Fruit fly (Drosophila melanogaster) whole organism, embryonic: ENCODE results near the gene Cdc42.

Source experiments
- B-H2 ChIP-seq: fragments of 200-800 bp; sonication (Bioruptor generic); optimal IDR thresholded peaks from 2 replicates; lab custom pipeline; 2018; ENCODE audit warnings: missing biosample characterization, mild to moderate bottlenecking, missing genetic modification characterization
- Blimp-1 ChIP-seq: fragments of 200-800 bp; sonication (Bioruptor generic); optimal IDR thresholded peaks from 3 replicates; lab custom pipeline; 2018; ENCODE audit warnings: missing biosample characterization, missing genetic modification characterization, mild to moderate bottlenecking, moderate library complexity, missing genetic modification reagents
- CG10366 ChIP-seq: fragments of 200-800 bp; sonication (Bioruptor generic); IDR thresholded peaks from 2 replicates; pipeline ENCODE4 v1.3.6; 2022; ENCODE audit warnings: missing biosample characterization, missing genetic modification characterization
- CG10565 ChIP-seq: fragments of 200-800 bp; sonication (Bioruptor generic); optimal IDR thresholded peaks from 3 replicates; lab custom pipeline; 2016; ENCODE audit warnings: missing biosample characterization, mild to moderate bottlenecking, missing genetic modification characterization
- CG12104 ChIP-seq: fragments of 200-800 bp; sonication (Bioruptor generic); optimal IDR thresholded peaks from 3 replicates; lab custom pipeline; 2016; ENCODE audit warnings: missing biosample characterization, missing genetic modification characterization
- CG12299 ChIP-seq: fragments of 200-800 bp; sonication (Bioruptor generic); optimal IDR thresholded peaks from 2 replicates; lab custom pipeline; 2018; ENCODE audit warnings: missing biosample characterization, mild to moderate bottlenecking, missing genetic modification characterization
- CG15073 ChIP-seq: fragments of 200-800 bp; sonication (Bioruptor generic); optimal IDR thresholded peaks from 2 replicates; lab custom pipeline; 2016; ENCODE audit warnings: missing biosample characterization, missing genetic modification characterization
- CG1647 ChIP-seq: fragments of 200-800 bp; sonication (Bioruptor generic); optimal IDR thresholded peaks from 3 replicates; lab custom pipeline; 2016; ENCODE audit warnings: missing biosample characterization, missing genetic modification characterization
- CG17328 ChIP-seq: fragments of 200-800 bp; sonication (Bioruptor generic); IDR thresholded peaks from 2 replicates; pipeline ENCODE4 v1.3.6; 2022; ENCODE audit warnings: missing biosample characterization, missing genetic modification characterization
- CG18011 ChIP-seq: fragments of 200-800 bp; sonication (Bioruptor generic); optimal IDR thresholded peaks from 2 replicates; lab custom pipeline; 2017; ENCODE audit warnings: missing biosample characterization, missing genetic modification characterization, mild to moderate bottlenecking, moderate library complexity, missing genotype
- CG1832 ChIP-seq: fragments of 200-800 bp; sonication (Bioruptor generic); optimal IDR thresholded peaks from 2 replicates; lab custom pipeline; 2017; ENCODE audit warnings: missing biosample characterization, mild to moderate bottlenecking, missing genetic modification characterization, inconsistent platforms
- CG30431 ChIP-seq: fragments of 200-800 bp; sonication (Bioruptor generic); optimal IDR thresholded peaks from 2 replicates; lab custom pipeline; 2017; ENCODE audit warnings: missing biosample characterization, missing genetic modification characterization
- CG5953 ChIP-seq: fragments of 200-800 bp; sonication (Bioruptor generic); IDR thresholded peaks from 2 replicates; pipeline ENCODE4 v1.3.6; 2022; ENCODE audit warnings: missing biosample characterization, missing genetic modification characterization
- CG6683 ChIP-seq: fragments of 200-800 bp; sonication (Bioruptor generic); optimal IDR thresholded peaks from 2 replicates; lab custom pipeline; 2017; ENCODE audit warnings: missing biosample characterization, mild to moderate bottlenecking, missing genetic modification characterization, missing genetic modification reagents
- D19A ChIP-seq: fragments of 200-800 bp; optimal IDR thresholded peaks from 3 replicates; lab custom pipeline; 2019; ENCODE audit warnings: missing biosample characterization, mild to moderate bottlenecking, missing genetic modification characterization, moderate library complexity
- Doc3 ChIP-seq: fragments of 200-800 bp; sonication (Bioruptor generic); IDR thresholded peaks from 3 replicates; pipeline ENCODE4 v1.3.6; 2022; ENCODE audit warnings: missing biosample characterization, missing genetic modification characterization; ENCODE audit not compliant: partially characterized antibody
- E2f2 ChIP-seq: fragments of 200-800 bp; sonication (Bioruptor generic); IDR thresholded peaks from 2 replicates; pipeline ENCODE4 v1.3.6; 2022; ENCODE audit warnings: missing biosample characterization, missing genetic modification characterization
- Hmx ChIP-seq: fragments of 200-800 bp; sonication (Bioruptor generic); optimal IDR thresholded peaks from 2 replicates; lab custom pipeline; 2016; ENCODE audit warnings: missing biosample characterization, missing genetic modification characterization
- MBD-R2 ChIP-seq: fragments of 200-800 bp; sonication (Bioruptor generic); IDR thresholded peaks from 2 replicates; pipeline ENCODE4 v1.3.6; 2022; ENCODE audit warnings: missing biosample characterization, missing genetic modification characterization
- Mes4 ChIP-seq: fragments of 200-800 bp; sonication (Bioruptor generic); optimal IDR thresholded peaks from 2 replicates; lab custom pipeline; 2016; ENCODE audit warnings: missing biosample characterization, missing genetic modification characterization
- Nf-YA ChIP-seq: fragments of 200-800 bp; sonication (Bioruptor generic); IDR thresholded peaks from 2 replicates; pipeline ENCODE4 v1.3.6; 2022; ENCODE audit warnings: missing biosample characterization, missing genetic modification characterization
- TFAM ChIP-seq: fragments of 200-800 bp; sonication (Bioruptor generic); optimal IDR thresholded peaks from 2 replicates; lab custom pipeline; 2017; ENCODE audit warnings: missing biosample characterization, missing genetic modification characterization, inconsistent platforms
- amos ChIP-seq: fragments of 200-800 bp; sonication (Bioruptor generic); IDR thresholded peaks from 2 replicates; pipeline ENCODE4 v1.3.6; 2022; ENCODE audit warnings: missing biosample characterization, missing genetic modification characterization; ENCODE audit not compliant: partially characterized antibody
- ara ChIP-seq: fragments of 200-800 bp; sonication (Bioruptor generic); IDR thresholded peaks from 2 replicates; pipeline ENCODE4 v1.3.6; 2022; ENCODE audit warnings: missing biosample characterization, missing genetic modification characterization
- chinmo ChIP-seq: fragments of 200-800 bp; sonication (Bioruptor generic); IDR thresholded peaks from 4 replicates; pipeline ENCODE4 v1.3.6; 2022; ENCODE audit warnings: missing biosample characterization, missing genetic modification characterization; ENCODE audit not compliant: partially characterized antibody
- hbn ChIP-seq: fragments of 200-800 bp; sonication (Bioruptor generic); IDR thresholded peaks from 2 replicates; pipeline ENCODE4 v1.3.6; 2022; ENCODE audit warnings: missing biosample characterization, missing genetic modification characterization; ENCODE audit not compliant: partially characterized antibody
- lola ChIP-seq, 3 experiments: fragments of >200 bp in 2 of 3; fragments of 200-800 bp in 1 of 3; sonication (Bioruptor generic) in 1 of 3; optimal IDR thresholded peaks; 2 replicates each; lab custom pipeline; 2017 to 2019; ENCODE audit warnings: missing biosample characterization in 3 of 3, missing genetic modification characterization in 3 of 3, mild to moderate bottlenecking in 1 of 3, moderate library complexity in 1 of 3
- lov ChIP-seq, 2 experiments: fragments of 200-800 bp in 1 of 2; fragments of >200 bp in 1 of 2; sonication (Bioruptor generic) in 1 of 2; IDR thresholded peaks in 1 of 2; optimal IDR thresholded peaks in 1 of 2; 2 replicates in 1 of 2; 3 replicates in 1 of 2; pipeline versions ENCODE4 v1.3.6 to Lab custom; 2017 to 2022; ENCODE audit warnings: missing biosample characterization in 1 of 2, missing genetic modification characterization in 1 of 2
- onecut ChIP-seq: fragments of 200-800 bp; sonication (Bioruptor generic); IDR thresholded peaks from 2 replicates; pipeline ENCODE4 v1.3.6; 2022; ENCODE audit warnings: missing biosample characterization, missing genetic modification characterization
- pan ChIP-seq, 4 experiments: fragments of >200 bp in 3 of 4; fragments of 200-800 bp in 1 of 4; sonication (Bioruptor generic) in 1 of 4; optimal IDR thresholded peaks in 3 of 4; IDR thresholded peaks in 1 of 4; 2 replicates each; pipeline versions ENCODE4 v1.3.6 to Lab custom; 2017 to 2022; ENCODE audit warnings: missing biosample characterization in 2 of 4, missing genetic modification characterization in 2 of 4, mixed read lengths in 1 of 4
- pb ChIP-seq: fragments of 200-800 bp; sonication (Bioruptor generic); optimal IDR thresholded peaks from 3 replicates; lab custom pipeline; 2016; ENCODE audit warnings: missing biosample characterization, missing genetic modification characterization
- phol ChIP-seq: fragments of 200-800 bp; sonication (Bioruptor generic); optimal IDR thresholded peaks from 3 replicates; lab custom pipeline; 2018; ENCODE audit warnings: missing biosample characterization, mild to moderate bottlenecking, missing genetic modification characterization, moderate library complexity
- pita ChIP-seq: fragments of 200-800 bp; sonication (Bioruptor generic); optimal IDR thresholded peaks from 2 replicates; lab custom pipeline; 2017; ENCODE audit warnings: missing biosample characterization, mild to moderate bottlenecking, missing genetic modification characterization
- psq ChIP-seq: fragments of 200-800 bp; sonication (Bioruptor generic); optimal IDR thresholded peaks from 2 replicates; lab custom pipeline; 2017; ENCODE audit warnings: missing biosample characterization, missing genetic modification characterization
- run ChIP-seq: fragments of 200-800 bp; sonication (Bioruptor generic); optimal IDR thresholded peaks from 3 replicates; lab custom pipeline; 2018; ENCODE audit warnings: missing biosample characterization, mild to moderate bottlenecking, missing genetic modification characterization
- schlank ChIP-seq: fragments of 200-800 bp; sonication (Bioruptor generic); optimal IDR thresholded peaks from 2 replicates; lab custom pipeline; 2018; ENCODE audit warnings: missing biosample characterization, mild to moderate bottlenecking, missing genetic modification characterization
- scrt ChIP-seq: fragments of 200-800 bp; sonication (Bioruptor generic); optimal IDR thresholded peaks from 2 replicates; lab custom pipeline; 2018; ENCODE audit warnings: missing biosample characterization, mild to moderate bottlenecking, missing genetic modification characterization, moderate library complexity
- sd ChIP-seq: fragments of 200-800 bp; sonication (Bioruptor generic); optimal IDR thresholded peaks from 3 replicates; lab custom pipeline; 2018; ENCODE audit warnings: missing biosample characterization, mild to moderate bottlenecking, missing genetic modification characterization, moderate library complexity
- sim ChIP-seq: fragments of 200-800 bp; sonication (Bioruptor generic); IDR thresholded peaks from 2 replicates; pipeline ENCODE4 v1.3.6; 2022; ENCODE audit warnings: missing biosample characterization, missing genetic modification characterization
- slbo ChIP-seq: fragments of 200-800 bp; sonication (Bioruptor generic); IDR thresholded peaks from 2 replicates; pipeline ENCODE4 v1.3.6; 2022; ENCODE audit warnings: missing biosample characterization, missing genetic modification characterization
- slou ChIP-seq: fragments of 200-800 bp; sonication (Bioruptor generic); optimal IDR thresholded peaks from 3 replicates; lab custom pipeline; 2016; ENCODE audit warnings: missing biosample characterization, missing genetic modification characterization
- sqz ChIP-seq: fragments of 200-800 bp; sonication (Bioruptor generic); optimal IDR thresholded peaks from 3 replicates; lab custom pipeline; 2018; ENCODE audit warnings: missing biosample characterization, mild to moderate bottlenecking, missing genetic modification characterization
- ssp ChIP-seq: fragments of 200-800 bp; sonication (Bioruptor generic); IDR thresholded peaks from 2 replicates; pipeline ENCODE4 v1.3.6; 2022; ENCODE audit warnings: missing biosample characterization, missing genetic modification characterization
- tna ChIP-seq: fragments of 200-800 bp; sonication (Bioruptor generic); IDR thresholded peaks from 2 replicates; pipeline ENCODE4 v1.3.6; 2022; ENCODE audit warnings: missing biosample characterization, missing genetic modification characterization; ENCODE audit not compliant: partially characterized antibody
- vfl ChIP-seq: fragments of 200-800 bp; sonication (Bioruptor generic); optimal IDR thresholded peaks from 2 replicates; lab custom pipeline; 2016; ENCODE audit warnings: missing biosample characterization, missing genetic modification characterization
- vnd ChIP-seq: fragments of 200-800 bp; sonication (Bioruptor generic); IDR thresholded peaks from 3 replicates; pipeline ENCODE4 v1.3.6; 2022; ENCODE audit warnings: missing biosample characterization, missing genetic modification characterization; ENCODE audit not compliant: partially characterized antibody
- wdn ChIP-seq: fragments of 200-800 bp; sonication (Bioruptor generic); IDR thresholded peaks from 2 replicates; pipeline ENCODE4 v1.3.6; 2022; ENCODE audit warnings: missing biosample characterization, missing genetic modification characterization
- zen ChIP-seq: fragments of 200-800 bp; sonication (Bioruptor generic); optimal IDR thresholded peaks from 3 replicates; lab custom pipeline; 2018; ENCODE audit warnings: missing biosample characterization, mild to moderate bottlenecking, missing genetic modification characterization, moderate library complexity

Gene Cdc42

DNA sequence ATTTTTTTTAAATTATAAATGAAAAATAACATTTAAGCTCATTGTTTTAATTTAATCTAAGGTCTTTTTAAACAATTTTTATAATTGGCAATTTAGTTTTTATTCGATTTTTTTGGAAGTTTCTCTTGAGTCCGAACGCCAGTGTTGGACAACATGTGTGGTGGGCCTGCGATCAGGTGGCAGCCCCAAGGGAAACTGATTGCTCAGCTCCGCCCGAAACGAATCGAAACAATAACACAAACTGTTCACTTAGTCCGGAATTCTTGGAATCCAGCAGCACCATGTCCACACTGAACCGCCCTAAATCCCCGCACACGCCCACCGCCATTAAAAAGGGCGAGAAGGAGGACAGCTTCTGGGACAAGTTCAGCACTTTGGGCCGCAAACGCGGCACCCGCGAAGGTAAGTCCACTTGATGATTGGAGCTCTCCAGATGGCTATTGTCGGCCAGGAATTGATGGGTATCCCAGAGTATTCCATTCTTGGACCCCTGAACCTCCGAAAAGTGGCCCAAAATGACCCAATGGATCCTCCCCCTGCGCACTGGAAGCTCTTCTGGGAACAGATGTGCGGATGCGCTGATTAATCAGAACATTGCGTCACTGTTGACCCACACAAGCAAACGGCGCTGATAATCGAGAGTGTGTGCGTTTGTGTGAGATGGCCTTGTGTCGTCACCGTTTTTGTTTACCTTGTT, 49.2 kb downstream of the Cdc42 start, which contains the start of gene parvin (continued):
- TF ChIP-seq ara (GFP tag; lab: Robert Waterston, UW) = no peak
- TF ChIP-seq D19A (tag; lab: Kevin White, UChicago) = no peak
- TF ChIP-seq Hmx (GFP tag; lab: Kevin White, UChicago) = no peak
- TF ChIP-seq lola (GFP tag; optimal IDR thresholded peaks at IDR 0.05; lab: Kevin White, UChicago) = no peak
- TF ChIP-seq chinmo (GFP tag; lab: Robert Waterston, UW) = no peak
- TF ChIP-seq wdn (GFP tag; lab: Robert Waterston, UW) = no peak
- TF ChIP-seq amos (GFP tag; lab: Robert Waterston, UW) = peak; percentile 32; the same call in 1 of the 2 replicates
- TF ChIP-seq phol (tag; lab: Kevin White, UChicago) = peak; percentile 1
- no peak for TF ChIP-seq schlank (tag; lab: Kevin White, UChicago)
- no peak for TF ChIP-seq hbn
- TF ChIP-seq MBD-R2 (GFP tag; lab: Robert Waterston, UW) = peak; percentile 35; the same call in 1 of the 2 replicates
- no peak; the same call in 2 of the 3 replicates for TF ChIP-seq Doc3 (GFP tag; lab: Robert Waterston, UW)
- no peak for TF ChIP-seq Mes4 (GFP tag; lab: Kevin White, UChicago)
- no peak for TF ChIP-seq CG30431 (GFP tag; lab: Kevin White, UChicago)
- no peak for TF ChIP-seq psq (GFP tag; lab: Kevin White, UChicago)
- peak; percentile 33 for TF ChIP-seq sd
- no peak for TF ChIP-seq zen (tag; lab: Kevin White, UChicago)
- no peak for TF ChIP-seq B-H2
- no peak for TF ChIP-seq sqz
- no peak for TF ChIP-seq CG12299 (tag; lab: Kevin White, UChicago)
- no peak for TF ChIP-seq ssp
- TF ChIP-seq pita (GFP tag; lab: Kevin White, UChicago) = no peak
- TF ChIP-seq pb (GFP tag; lab: Kevin White, UChicago) = no peak
- TF ChIP-seq CG5953 (GFP tag; lab: Robert Waterston, UW) = no peak
- TF ChIP-seq scrt (GFP tag; lab: Kevin White, UChicago) = no peak
- TF ChIP-seq Blimp-1 (GFP tag; lab: Kevin White, UChicago) = no peak
- TF ChIP-seq CG12104 (GFP tag; lab: Kevin White, UChicago) = no peak
- no peak for TF ChIP-seq sim (GFP tag; lab: Robert Waterston, UW)
- no peak for TF ChIP-seq slbo (GFP tag; lab: Robert Waterston, UW)
- no peak for TF ChIP-seq CG17328 (GFP tag; lab: Robert Waterston, UW)
- no peak for TF ChIP-seq TFAM (GFP tag; lab: Kevin White, UChicago)
- no peak for TF ChIP-seq run (tag; lab: Kevin White, UChicago)
- TF ChIP-seq slou (GFP tag; lab: Kevin White, UChicago) = no peak
- no peak for TF ChIP-seq CG10565 (GFP tag; lab: Kevin White, UChicago)
- no peak for TF ChIP-seq CG6683
- no peak for TF ChIP-seq lov (optimal IDR thresholded peaks at IDR 0.05; lab: Kevin White, UChicago)
- no peak for TF ChIP-seq lov (GFP tag; IDR thresholded peaks at IDR 0.05; lab: Robert Waterston, UW)
- TF ChIP-seq E2f2 = peak; percentile 35
- no peak for TF ChIP-seq Nf-YA (GFP tag; lab: Robert Waterston, UW)
- TF ChIP-seq tna = no peak
- no peak for TF ChIP-seq CG15073 (GFP tag; lab: Kevin White, UChicago)
- TF ChIP-seq vnd (GFP tag; lab: Robert Waterston, UW) = no peak
- TF ChIP-seq CG18011 (GFP tag; lab: Kevin White, UChicago) = no peak
- no peak for TF ChIP-seq CG1832
- TF ChIP-seq vfl (GFP tag; lab: Kevin White, UChicago) = no peak
- TF ChIP-seq CG1647 (GFP tag; lab: Kevin White, UChicago) = no peak
- TF ChIP-seq pan (optimal IDR thresholded peaks at IDR 0.05; lab: Kevin White, UChicago) = no peak
- TF ChIP-seq pan (GFP tag; optimal IDR thresholded peaks at IDR 0.05 in 1 of 2, IDR thresholded peaks at IDR 0.05 in 1 of 2) = no peak
- no peak for TF ChIP-seq CG10366 (GFP tag; lab: Robert Waterston, UW)
- no peak for TF ChIP-seq onecut (GFP tag; lab: Robert Waterston, UW)
